Fruit fly (Drosophila melanogaster) S2 (cell line): ENCODE results near the gene Gos28.

ENCODE experiments used
- CG8478 ChIP-seq: fragments of >200 bp; optimal IDR thresholded peaks from 2 replicates; lab custom pipeline; 2018
- CTCF ChIP-seq, 2 experiments: fragments of >200 bp; optimal IDR thresholded peaks; 2 replicates each; lab custom pipeline; 2018

DNA sequence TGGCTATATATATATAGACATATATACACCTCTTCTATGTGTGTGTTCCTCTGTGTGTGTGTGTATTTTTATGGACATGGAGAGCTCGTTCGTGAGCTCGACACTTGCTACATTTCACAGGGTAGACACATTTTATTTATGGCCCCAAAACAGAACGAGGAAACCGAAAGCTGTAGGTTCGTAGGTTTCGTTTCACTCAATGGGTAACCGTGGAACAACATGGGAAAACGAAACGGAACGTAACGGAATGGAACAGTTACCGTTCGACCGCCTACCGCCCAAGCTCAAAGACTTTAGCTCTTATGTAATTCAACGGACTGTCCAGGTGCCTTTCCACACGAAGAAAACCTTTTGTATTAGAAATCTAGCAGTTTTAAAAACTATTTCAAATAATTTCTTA lies 42.8 kb downstream of the Gos28 start:
- TF ChIP-seq CG8478 (lab: Kevin White, UChicago) (no peak), CTCF (optimal IDR thresholded peaks at IDR 0.05; lab: Kevin White, UChicago) (no peak)
